Worm (Caenorhabditis elegans): ENCODE data around the gene F18A11.2.
A peak's percentile ranks its signal among the peaks of the same experiment; 100 is the strongest.

F18A11.2 gene

ce11 chrII:13030567-13031188 is 821 bp upstream of the F18A11.2 start (continued):
- TF ChIP-seq madf-8 (GFP tag; conservative IDR thresholded peaks at IDR 0.05) (peak; percentile 34; the same call in 1 of the 2 replicates), snpc-4 (GFP tag; optimal IDR thresholded peaks at IDR 0.05) (no peak), snpc-4 (tag; optimal IDR thresholded peaks at IDR 0.05) (peak in 2 of 4 experiments; percentile 4 to 5), mcd-1 (GFP tag; IDR thresholded peaks at IDR 0.05) (peak; percentile 34), lin-40 (tag; optimal IDR thresholded peaks at IDR 0.05) (peak; percentile 38), B0336.3 (GFP tag; IDR thresholded peaks at IDR 0.05) (no peak), F55B11.4 (tag; optimal IDR thresholded peaks at IDR 0.05; ENCODE audit: borderline replicate concordance, insufficient read depth) (no peak), ZK185.1 (tag; optimal IDR thresholded peaks at IDR 0.05; ENCODE audit: poor library complexity, severe bottlenecking) (peak; percentile 3), atf-7 (tag; optimal IDR thresholded peaks at IDR 0.05) (no peak), F49E8.2 (tag; optimal IDR thresholded peaks at IDR 0.05; ENCODE audit: insufficient read depth) (no peak), F10E7.11 (tag; optimal IDR thresholded peaks at IDR 0.05) (no peak), mel-28 (tag; optimal IDR thresholded peaks at IDR 0.05; ENCODE audit: borderline replicate concordance) (no peak), ceh-79 (tag; optimal IDR thresholded peaks at IDR 0.05) (no peak), xnd-1 (tag; optimal IDR thresholded peaks at IDR 0.05) (peak; percentile 2), attf-3 (GFP tag; conservative IDR thresholded peaks at IDR 0.05) (no peak), dpl-1 (GFP tag; optimal IDR thresholded peaks at IDR 0.05) (peak; percentile 29), tlf-1 (GFP tag; optimal IDR thresholded peaks at IDR 0.05) (no peak), aptf-2 (GFP tag; conservative IDR thresholded peaks at IDR 0.05) (no peak), efl-1 (GFP tag; optimal IDR thresholded peaks at IDR 0.05) (peak; percentile 58), lir-1 (GFP tag; conservative IDR thresholded peaks at IDR 0.05) (no peak), madf-6 (GFP tag; IDR thresholded peaks at IDR 0.05) (peak; percentile 9; the same call in 1 of the 2 replicates)

DNA sequence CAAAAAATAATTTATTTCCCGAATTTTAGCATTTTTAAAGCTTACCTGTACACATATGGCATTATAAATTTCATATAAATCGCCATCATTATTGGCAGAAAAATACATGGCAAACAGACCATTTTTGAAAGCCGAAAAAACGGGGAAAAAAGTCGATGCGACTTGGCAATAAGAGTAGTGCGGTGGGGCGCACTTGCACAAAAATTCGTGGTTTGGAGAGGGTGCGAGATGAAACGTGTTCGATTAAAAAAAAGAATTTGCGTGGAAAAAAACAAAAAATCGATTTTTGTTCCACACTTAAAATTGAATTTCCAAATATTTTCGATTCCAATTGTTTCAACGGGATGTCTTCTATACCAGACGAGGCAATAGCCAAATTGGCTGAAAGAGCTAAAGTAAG is 5.2 kb downstream of the F18A11.2 start, which contains the start of gene F18A11.3:
F18A11.3 (minus strand) TSS at position 125 of the 400 bp plus-strand sequence.
- TF ChIP-seq let-607 (tag; optimal IDR thresholded peaks at IDR 0.05) = peak; percentile 70 to 90
- no peak for TF ChIP-seq ceh-91 (GFP tag; IDR thresholded peaks at IDR 0.05)
- TF ChIP-seq mcd-1 (GFP tag; IDR thresholded peaks at IDR 0.05) = peak; percentile 80
- TF ChIP-seq nhr-80 (tag; optimal IDR thresholded peaks at IDR 0.05) = peak; percentile 11
- no peak for TF ChIP-seq tbx-9 (tag; optimal IDR thresholded peaks at IDR 0.05; ENCODE audit: borderline replicate concordance)
- peak; percentile 40 for TF ChIP-seq attf-5 (GFP tag; optimal IDR thresholded peaks at IDR 0.05)

ce11 chrII:13039141-13039540 is 7.6 kb downstream of the F18A11.2 start:
- TF ChIP-seq mcd-1 (GFP tag; IDR thresholded peaks at IDR 0.05) = peak; percentile 57; the same call in 1 of the 2 replicates
- peak; percentile 24; the same call in 1 of the 2 replicates for TF ChIP-seq madf-6 (GFP tag; IDR thresholded peaks at IDR 0.05)

DNA sequence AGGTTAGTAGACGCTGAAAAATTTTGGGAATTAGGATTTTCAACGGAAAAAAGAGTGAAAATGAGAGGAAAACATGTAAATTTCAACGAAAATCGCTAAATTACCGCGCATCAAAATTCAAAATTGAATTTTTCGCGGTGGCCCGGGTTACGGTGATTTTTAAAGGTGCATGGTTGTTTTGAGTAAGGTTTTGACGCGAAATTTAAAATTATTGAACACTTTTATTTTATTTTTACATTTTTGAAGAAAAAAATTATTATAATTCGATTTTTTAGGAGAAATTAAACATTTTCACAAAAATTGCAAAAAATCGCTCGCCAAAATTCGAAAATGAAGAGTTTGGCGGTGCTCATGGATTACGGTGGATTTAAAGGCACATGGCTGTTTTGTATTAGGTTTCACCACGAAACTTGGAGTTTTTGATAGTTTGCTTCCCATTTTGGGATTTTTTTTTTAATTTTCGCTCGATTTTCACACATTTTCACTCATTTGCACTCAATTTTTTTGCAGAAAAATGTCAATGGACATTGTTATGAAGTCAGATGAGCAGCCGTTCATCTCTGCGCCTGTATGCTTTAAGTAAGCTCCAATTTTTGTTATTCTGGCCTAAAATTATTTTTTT is 12.0 kb downstream of the F18A11.2 start, which contains the start of gene puf-6:
puf-6 (minus strand) TSS at position 13 of the 622 bp plus-strand sequence.
- TF ChIP-seq xnd-1 (tag; optimal IDR thresholded peaks at IDR 0.05) (peak; percentile 67), madf-6 (GFP tag; IDR thresholded peaks at IDR 0.05) (peak; percentile 97), madf-3 (GFP tag; IDR thresholded peaks at IDR 0.05) (0 out of 2 replicates have a peak, but pooled peaks have one; percentile 41), hsf-1 (GFP tag; IDR thresholded peaks at IDR 0.05) (peak; percentile 73), mcd-1 (GFP tag; IDR thresholded peaks at IDR 0.05) (0 out of 2 replicates have a peak, but pooled peaks have one; percentile 10), B0019.2 (GFP tag; conservative IDR thresholded peaks at IDR 0.05) (0 out of 2 replicates have a peak, but pooled peaks have one; percentile 31), dox-1 (GFP tag; IDR thresholded peaks at IDR 0.05) (peak; percentile 56; the same call in 1 of the 2 replicates), ceh-91 (GFP tag; IDR thresholded peaks at IDR 0.05) (peak; percentile 89), ztf-28 (GFP tag; IDR thresholded peaks at IDR 0.05) (0 out of 2 replicates have a peak, but pooled peaks have one; percentile 68), hmg-1.2 (GFP tag; IDR thresholded peaks at IDR 0.05) (peak; percentile 21; the same call in 1 of the 2 replicates), rcor-1 (GFP tag; IDR thresholded peaks at IDR 0.05) (peak; percentile 21; the same call in 1 of the 2 replicates), lsl-1 (GFP tag; optimal IDR thresholded peaks at IDR 0.05) (peak; percentile 79), nfyb-1 (GFP tag; IDR thresholded peaks at IDR 0.05) (peak; percentile 10; the same call in 1 of the 2 replicates), D2030.7 (GFP tag; IDR thresholded peaks at IDR 0.05) (peak; percentile 81), madf-8 (GFP tag; conservative IDR thresholded peaks at IDR 0.05) (peak; percentile 87), F33H1.4 (GFP tag; IDR thresholded peaks at IDR 0.05) (peak; percentile 90)

Measured in whole organism, young adult.